Fruit fly (Drosophila melanogaster): Measurements from ENCODE around the gene CG32037.

- TF ChIP-seq usp (GFP tag; optimal IDR thresholded peaks at IDR 0.05) (no peak), CG3281 (GFP tag; optimal IDR thresholded peaks at IDR 0.05) (no peak), CG3726 (GFP tag; IDR thresholded peaks at IDR 0.05) (no peak), CG9727 (GFP tag; optimal IDR thresholded peaks at IDR 0.05) (no peak), CG2889 (GFP tag; IDR thresholded peaks at IDR 0.05) (no peak), CG8281 (tag; optimal IDR thresholded peaks at IDR 0.05) (no peak), CG13296 (GFP tag; optimal IDR thresholded peaks at IDR 0.05) (no peak)
These were observed 24.7 kb downstream of the CG32037 start for dm6 chr3L:9467267-9467666.

All from whole organism, embryonic.